Worm (Caenorhabditis elegans) whole organism, L2 larva: Measurements from ENCODE around the gene T11F9.22.

Experiments
- dmd-4 ChIP-seq: sonication (generic microtip); optimal IDR thresholded peaks from 2 replicates; lab custom pipeline; 2017; ENCODE audit warnings: missing biosample characterization, missing genetic modification characterization
- lsy-2 ChIP-seq, 2 experiments: fragments of 150-350 bp in 1 of 2; sonication (generic microtip) in 1 of 2; optimal IDR thresholded peaks; 2 replicates each; lab custom pipeline; 2014 to 2017; ENCODE audit warnings: missing biosample characterization in 2 of 2, missing genetic modification characterization in 2 of 2
- nhr-10 ChIP-seq: sonication (generic microtip); optimal IDR thresholded peaks from 2 replicates; lab custom pipeline; 2017; ENCODE audit warnings: missing biosample characterization, missing genetic modification characterization
- unc-39 ChIP-seq: fragments of 150-350 bp; optimal IDR thresholded peaks from 2 replicates; lab custom pipeline; 2014; ENCODE audit warnings: missing biosample characterization, missing genetic modification characterization

DNA sequence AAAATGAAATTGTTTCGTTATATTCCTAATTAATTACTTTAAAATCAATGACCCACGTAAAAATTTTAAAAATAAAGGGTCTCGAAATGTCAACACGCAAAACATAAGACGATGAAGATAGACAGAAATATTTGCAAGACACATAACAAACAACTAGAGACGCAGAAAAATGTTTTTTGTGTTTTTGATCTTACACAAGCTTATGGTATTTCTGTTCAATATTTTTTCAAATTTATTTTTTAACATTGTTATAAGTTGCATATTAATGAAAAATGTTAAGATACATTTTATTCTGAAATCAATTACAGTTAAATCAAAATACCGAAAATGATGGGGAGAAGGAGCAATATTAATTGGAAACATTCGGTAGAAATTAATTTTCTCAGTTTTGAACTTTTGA is 33.9 kb downstream of the T11F9.22 start, which contains the start of gene C55A6.3:
- TF ChIP-seq unc-39 (tag; lab: Kevin White, UChicago) (no peak), lsy-2 (tag; optimal IDR thresholded peaks at IDR 0.05; lab: Kevin White, UChicago) (no peak), dmd-4 (tag; lab: Kevin White, UChicago) (no peak), nhr-10 (no peak)
